Worm (Caenorhabditis elegans): Measurements from ENCODE around the gene amdh-1.

- TF ChIP-seq unc-62 (GFP tag; optimal IDR thresholded peaks at IDR 0.05) (no peak), pbrm-1 (GFP tag; IDR thresholded peaks at IDR 0.05) (no peak), xnd-1 (tag; optimal IDR thresholded peaks at IDR 0.05) (no peak), lin-26 (GFP tag; IDR thresholded peaks at IDR 0.05) (no peak), mxl-1 (tag; optimal IDR thresholded peaks at IDR 0.05) (no peak), F57C9.4 (tag; optimal IDR thresholded peaks at IDR 0.05) (no peak), ets-4 (GFP tag; optimal IDR thresholded peaks at IDR 0.05) (no peak), ztf-26 (tag; optimal IDR thresholded peaks at IDR 0.05) (no peak)
Measured at ce11 chrIII:6290469-6291182, 39.0 kb downstream of the amdh-1 start.
